Worm (Caenorhabditis elegans) whole organism, mixed stage, embryonic: ENCODE data around the gene F53F4.15.

Source experiments
- M03D4.4 ChIP-seq: sonication (generic microtip); optimal IDR thresholded peaks from 2 replicates; lab custom pipeline; 2017; ENCODE audit warnings: mild to moderate bottlenecking, missing genetic modification characterization, missing compliant biosample characterization
- bed-3 ChIP-seq: fragments of 200-800 bp; sonication (Bioruptor generic); optimal IDR thresholded peaks from 3 replicates; lab custom pipeline; 2018; ENCODE audit warnings: mild to moderate bottlenecking, missing genetic modification characterization, moderate library complexity, missing compliant biosample characterization
- blmp-1 ChIP-seq: fragments of 150-350 bp; optimal IDR thresholded peaks from 2 replicates; lab custom pipeline; 2014; ENCODE audit warnings: missing biosample characterization, missing genetic modification characterization
- ceh-39 ChIP-seq: fragments of 150-350 bp; optimal IDR thresholded peaks from 2 replicates; lab custom pipeline; 2014; ENCODE audit warnings: missing biosample characterization, missing genetic modification characterization
- ceh-83 ChIP-seq: fragments of 200-800 bp; sonication (Bioruptor generic); optimal IDR thresholded peaks from 2 replicates; lab custom pipeline; 2018; ENCODE audit warnings: mild to moderate bottlenecking, missing genetic modification characterization, missing compliant biosample characterization
- ces-1 ChIP-seq: fragments of 150-350 bp; optimal IDR thresholded peaks from 2 replicates; lab custom pipeline; 2014; ENCODE audit warnings: missing biosample characterization, missing genetic modification reagents, missing genetic modification characterization
- cnd-1 ChIP-seq: fragments of 200-800 bp; sonication (Bioruptor generic); optimal IDR thresholded peaks from 2 replicates; lab custom pipeline; 2018; ENCODE audit warnings: mild to moderate bottlenecking, missing genetic modification characterization, missing compliant biosample characterization
- drap-1 ChIP-seq: fragments of 200-800 bp; sonication (Bioruptor generic); optimal IDR thresholded peaks from 3 replicates; lab custom pipeline; 2018; ENCODE audit warnings: mild to moderate bottlenecking, missing genetic modification characterization, missing compliant biosample characterization
- elt-1 ChIP-seq: sonication (generic microtip); optimal IDR thresholded peaks from 2 replicates; lab custom pipeline; 2017; ENCODE audit warnings: missing genetic modification characterization, mild to moderate bottlenecking, missing compliant biosample characterization, antibody characterized with exemption, moderate library complexity, borderline replicate concordance; ENCODE audit not compliant: insufficient read depth
- elt-3 ChIP-seq: fragments of 150-350 bp; optimal IDR thresholded peaks from 2 replicates; lab custom pipeline; 2014; ENCODE audit warnings: missing biosample characterization, missing genetic modification characterization
- flh-1 ChIP-seq: fragments of 200-800 bp; sonication (Bioruptor generic); optimal IDR thresholded peaks from 2 replicates; lab custom pipeline; 2018; ENCODE audit warnings: mild to moderate bottlenecking, missing genetic modification characterization, moderate library complexity, missing compliant biosample characterization
- ham-2 ChIP-seq: fragments of 200-800 bp; sonication (Bioruptor generic); optimal IDR thresholded peaks from 2 replicates; lab custom pipeline; 2018; ENCODE audit warnings: mild to moderate bottlenecking, missing genetic modification characterization, missing compliant biosample characterization
- hlh-1 ChIP-seq: fragments of 150-350 bp; optimal IDR thresholded peaks from 2 replicates; lab custom pipeline; 2014; ENCODE audit warnings: missing biosample characterization, missing genetic modification reagents, missing genetic modification characterization
- lsy-2 ChIP-seq: fragments of 150-350 bp; optimal IDR thresholded peaks from 2 replicates; lab custom pipeline; 2014; ENCODE audit warnings: missing biosample characterization, missing genetic modification characterization
- mab-5 ChIP-seq: fragments of 150-350 bp; optimal IDR thresholded peaks from 2 replicates; lab custom pipeline; 2014; ENCODE audit warnings: missing biosample characterization, missing genetic modification characterization
- mep-1 ChIP-seq: fragments of 150-350 bp; optimal IDR thresholded peaks from 2 replicates; lab custom pipeline; 2017; ENCODE audit warnings: missing biosample characterization, missing genetic modification reagents, missing genetic modification characterization, inconsistent platforms
- mls-2 ChIP-seq: sonication (generic microtip); optimal IDR thresholded peaks from 2 replicates; lab custom pipeline; 2016; ENCODE audit warnings: mild to moderate bottlenecking, missing genetic modification characterization, moderate library complexity, missing compliant biosample characterization
- nhr-12 ChIP-seq: fragments of 150-350 bp; optimal IDR thresholded peaks from 2 replicates; lab custom pipeline; 2014; ENCODE audit warnings: missing biosample characterization, missing genetic modification characterization
- nhr-2 ChIP-seq: fragments of 150-350 bp; optimal IDR thresholded peaks from 2 replicates; lab custom pipeline; 2014; ENCODE audit warnings: missing biosample characterization, missing genetic modification characterization
- nhr-237 ChIP-seq: fragments of 150-350 bp; optimal IDR thresholded peaks from 2 replicates; lab custom pipeline; 2014; ENCODE audit warnings: missing biosample characterization, missing genetic modification characterization
- nhr-28 ChIP-seq: fragments of 150-350 bp; optimal IDR thresholded peaks from 2 replicates; lab custom pipeline; 2014; ENCODE audit warnings: missing biosample characterization, missing genetic modification characterization
- pha-4 ChIP-seq: fragments of 150-350 bp; optimal IDR thresholded peaks from 2 replicates; lab custom pipeline; 2018; ENCODE audit warnings: missing biosample characterization, missing genetic modification reagents, missing genetic modification characterization
- sem-2 ChIP-seq: fragments of 200-800 bp; sonication (Bioruptor generic); optimal IDR thresholded peaks from 2 replicates; lab custom pipeline; 2018; ENCODE audit warnings: mild to moderate bottlenecking, missing genetic modification characterization, missing compliant biosample characterization
- snpc-4 ChIP-seq: fragments of 150-350 bp; optimal IDR thresholded peaks from 2 replicates; lab custom pipeline; 2014; ENCODE audit warnings: missing biosample characterization, missing genetic modification characterization
- unc-120 ChIP-seq: sonication (generic microtip); optimal IDR thresholded peaks from 2 replicates; lab custom pipeline; 2017; ENCODE audit warnings: missing genetic modification characterization, missing compliant biosample characterization; ENCODE audit not compliant: poor library complexity, severe bottlenecking
- unc-39 ChIP-seq: fragments of 150-350 bp; optimal IDR thresholded peaks from 2 replicates; lab custom pipeline; 2014; ENCODE audit warnings: missing biosample characterization, missing genetic modification characterization
- unc-62 ChIP-seq: fragments of 150-350 bp; optimal IDR thresholded peaks from 2 replicates; lab custom pipeline; 2014; ENCODE audit warnings: missing biosample characterization, missing genetic modification reagents, missing genetic modification characterization
- zip-8 ChIP-seq: fragments of 150-350 bp; optimal IDR thresholded peaks from 2 replicates; lab custom pipeline; 2014; ENCODE audit warnings: missing biosample characterization, missing genetic modification characterization
- ztf-11 ChIP-seq: fragments of 150-350 bp; optimal IDR thresholded peaks from 2 replicates; lab custom pipeline; 2014; ENCODE audit warnings: missing biosample characterization, missing genetic modification characterization

F53F4.15 gene

DNA sequence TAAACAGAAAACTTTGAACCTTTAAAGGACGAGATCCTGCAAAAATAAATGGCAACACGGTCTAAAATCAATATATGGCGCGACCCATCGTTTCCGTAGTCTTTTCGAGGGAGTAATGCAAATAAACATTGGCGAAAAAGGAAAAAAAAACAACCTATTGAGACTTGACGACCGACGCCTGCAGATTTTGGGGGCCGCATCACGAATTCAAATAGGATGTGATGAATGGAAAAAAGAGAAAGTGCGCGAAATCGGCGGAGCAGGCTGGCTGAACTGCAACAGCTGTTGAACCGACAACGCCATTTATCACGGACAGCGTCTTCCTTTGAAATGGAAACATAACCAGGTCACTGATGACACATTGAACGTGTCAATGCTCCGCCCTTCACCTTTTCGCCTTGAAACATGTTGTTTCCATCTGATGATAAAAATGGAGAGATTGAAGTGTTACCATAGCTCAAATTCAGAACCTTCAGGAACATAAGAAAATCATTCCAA is 37.1 kb downstream of the F53F4.15 start:
- TF ChIP-seq nhr-237 (tag; lab: Kevin White, UChicago) (no peak), unc-62 (peak; percentile 44), hlh-1 (tag; lab: Kevin White, UChicago) (peak; percentile 72)

- no peak for TF ChIP-seq M03D4.4 (tag; lab: Kevin White, UChicago)
- TF ChIP-seq ceh-83, result no peak
- no peak for TF ChIP-seq nhr-237 (tag; lab: Kevin White, UChicago)
- no peak for TF ChIP-seq mls-2 (tag; lab: Kevin White, UChicago)
- TF ChIP-seq, all 35 proteins: peak for 0
Observed at ce11 chrV:13658577-13658976, 37.8 kb downstream of the F53F4.15 start.

DNA sequence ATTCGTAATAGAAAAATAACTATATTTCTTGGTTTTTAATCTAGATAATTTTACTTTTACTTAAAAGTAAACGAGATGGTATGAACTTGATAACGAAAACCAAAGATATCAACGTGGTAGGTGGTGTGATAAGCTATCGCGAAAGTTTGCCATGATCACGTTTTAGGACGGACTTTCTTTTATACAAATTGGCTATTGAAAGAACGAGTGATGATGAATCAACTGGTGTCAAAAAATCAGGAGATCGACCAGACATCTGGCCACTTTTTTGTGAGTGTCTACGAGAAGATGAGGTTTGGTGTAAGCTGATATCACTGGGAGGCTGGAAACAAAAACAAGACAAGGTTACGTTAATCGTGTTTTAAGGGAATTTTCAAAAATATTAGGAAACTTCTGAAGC is 38.4 kb downstream of the F53F4.15 start:
- TF ChIP-seq ceh-39 (tag; lab: Kevin White, UChicago), result no peak
- TF ChIP-seq mep-1 (tag; lab: Kevin White, UChicago), result no peak
- TF ChIP-seq mab-5 (tag; lab: Kevin White, UChicago), result no peak
- TF ChIP-seq elt-1, result no peak
- no peak for TF ChIP-seq bed-3
- no peak for TF ChIP-seq flh-1
- no peak for TF ChIP-seq blmp-1 (tag; lab: Kevin White, UChicago)
- TF ChIP-seq zip-8 (tag; lab: Kevin White, UChicago), result no peak
- no peak for TF ChIP-seq sem-2 (GFP tag; lab: Kevin White, UChicago)
- no peak for TF ChIP-seq nhr-12 (tag; lab: Kevin White, UChicago)
- no peak for TF ChIP-seq hlh-1 (tag; lab: Kevin White, UChicago)
- TF ChIP-seq nhr-2 (tag; lab: Kevin White, UChicago), result no peak
- no peak for TF ChIP-seq lsy-2
- TF ChIP-seq ztf-11 (tag; lab: Kevin White, UChicago), result no peak
- no peak for TF ChIP-seq pha-4 (tag; lab: Kevin White, UChicago)
- no peak for TF ChIP-seq mls-2 (tag; lab: Kevin White, UChicago)
- TF ChIP-seq nhr-28, result no peak

DNA sequence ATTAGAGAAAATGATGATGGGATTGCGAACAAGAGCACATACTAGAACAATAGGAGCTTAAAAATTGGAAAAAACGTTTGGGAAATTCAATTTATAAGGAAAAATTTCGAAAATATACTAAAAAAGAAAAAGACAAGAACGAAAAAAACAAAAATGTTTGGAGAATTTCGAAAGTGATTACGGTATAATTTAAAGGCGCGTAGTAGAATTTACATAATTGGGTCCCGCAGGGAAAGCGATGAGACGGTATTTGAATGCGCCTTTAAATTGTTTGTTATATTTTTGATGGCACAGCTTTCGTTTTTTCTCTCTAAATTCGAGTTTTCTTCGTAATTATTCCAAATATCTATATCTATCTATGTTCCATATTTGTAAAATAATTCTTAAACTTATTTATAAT is 39.3 kb downstream of the F53F4.15 start:
- TF ChIP-seq ceh-39 (tag; lab: Kevin White, UChicago) (no peak), sem-2 (GFP tag; lab: Kevin White, UChicago) (no peak), cnd-1 (tag; lab: Kevin White, UChicago) (no peak), drap-1 (no peak), snpc-4 (no peak), hlh-1 (tag; lab: Kevin White, UChicago) (no peak), nhr-28 (no peak), mep-1 (tag; lab: Kevin White, UChicago) (no peak), lsy-2 (no peak), unc-39 (tag; lab: Kevin White, UChicago) (no peak), ces-1 (GFP tag; lab: Kevin White, UChicago) (no peak), ham-2 (GFP tag; lab: Kevin White, UChicago) (no peak), elt-1 (no peak), blmp-1 (tag; lab: Kevin White, UChicago) (no peak), elt-3 (tag; lab: Kevin White, UChicago) (no peak), flh-1 (no peak), ceh-83 (no peak), unc-120 (no peak)

DNA sequence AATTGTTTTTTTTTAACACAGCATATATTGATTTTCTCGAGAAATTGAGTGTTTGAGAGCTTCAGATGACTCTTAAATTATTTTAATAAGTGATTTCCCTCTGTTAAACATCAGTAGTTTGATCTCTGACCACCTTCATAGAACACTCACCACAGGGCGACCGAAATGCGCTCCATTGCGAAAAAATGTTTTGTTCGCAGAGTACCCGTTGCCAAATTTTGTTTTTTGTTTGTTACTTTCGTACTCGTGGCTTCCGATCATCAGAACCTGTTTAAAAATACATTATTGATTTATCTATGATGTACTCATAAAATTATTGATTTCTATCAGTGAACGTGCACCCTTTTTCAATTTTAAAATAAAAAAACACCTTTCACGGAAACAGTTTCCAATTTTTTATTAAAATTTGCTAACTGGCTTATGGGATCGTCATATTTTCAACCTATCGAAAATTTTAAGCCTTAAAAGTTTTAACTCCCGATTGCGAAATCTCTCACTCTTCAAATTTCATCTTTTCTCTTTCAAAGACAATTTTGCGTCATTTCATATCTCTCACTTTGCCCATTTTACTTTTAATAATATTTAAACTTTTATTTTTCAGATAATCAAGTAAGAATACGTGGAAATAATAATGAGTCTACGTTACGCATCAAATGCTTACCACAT is 40.0 kb downstream of the F53F4.15 start, which contains the start of gene letm-1:
letm-1 (plus strand) TSS at position 598 of the 666 bp plus-strand sequence.
- TF ChIP-seq cnd-1 (tag; lab: Kevin White, UChicago) (no peak), nhr-237 (tag; lab: Kevin White, UChicago) (no peak), mab-5 (tag; lab: Kevin White, UChicago) (no peak), zip-8 (tag; lab: Kevin White, UChicago) (no peak), ceh-83 (no peak), unc-39 (tag; lab: Kevin White, UChicago) (no peak), ham-2 (GFP tag; lab: Kevin White, UChicago) (no peak), elt-1 (no peak), mep-1 (tag; lab: Kevin White, UChicago) (peak; percentile 4)
- TF ChIP-seq, all 35 proteins: peak for 1
